ENCODE assay signal across 4 worm cellular contexts in genomic region chrV:10247673-10248239, ce11.
TF ChIP-seq lines count a peak whose summit lies in the region.

No protein-coding gene starts in this region.

TF ChIP-seq in whole organism, L1 larva, 84 proteins besides CTCF, POLR2A, EP300 and RAD21 (continues in another document):
- TF ChIP-seq ztf-11 (tag; optimal IDR thresholded peaks at IDR 0.05; lab: Kevin White, UChicago) (no peak), ceh-63 (GFP tag; optimal IDR thresholded peaks at IDR 0.05; lab: Kevin White, UChicago) (no peak), pqm-1 (tag; optimal IDR thresholded peaks at IDR 0.05; lab: Kevin White, UChicago) (no peak), ama-1 (optimal IDR thresholded peaks at IDR 0.05; lab: Kevin White, UChicago) (no peak), nhr-77 (tag; optimal IDR thresholded peaks at IDR 0.05; lab: Kevin White, UChicago) (no peak), zag-1 (tag; optimal IDR thresholded peaks at IDR 0.05; lab: Kevin White, UChicago) (no peak), dpl-1 (GFP tag; optimal IDR thresholded peaks at IDR 0.05; lab: Kevin White, UChicago) (no peak), ceh-88 (GFP tag; IDR thresholded peaks at IDR 0.05; lab: Robert Waterston, UW) (no peak), fos-1 (tag; optimal IDR thresholded peaks at IDR 0.05; lab: Kevin White, UChicago) (no peak), pax-3 (tag; optimal IDR thresholded peaks at IDR 0.05; lab: Kevin White, UChicago) (peak; percentile 17), nhr-71 (tag; optimal IDR thresholded peaks at IDR 0.05; lab: Kevin White, UChicago) (peak; percentile 18), lir-3 (tag; optimal IDR thresholded peaks at IDR 0.05; lab: Kevin White, UChicago; ENCODE audit: poor library complexity) (no peak), nhr-237 (tag; optimal IDR thresholded peaks at IDR 0.05; lab: Kevin White, UChicago) (no peak), mdl-1 (tag; optimal IDR thresholded peaks at IDR 0.05; lab: Kevin White, UChicago) (no peak), fkh-8 (tag; optimal IDR thresholded peaks at IDR 0.05; lab: Kevin White, UChicago) (peak; percentile 46), unc-30 (tag; optimal IDR thresholded peaks at IDR 0.05; lab: Kevin White, UChicago) (no peak), efl-1 (optimal IDR thresholded peaks at IDR 0.05; lab: Kevin White, UChicago) (no peak), efl-1 (GFP tag; optimal IDR thresholded peaks at IDR 0.05 in 1 of 2; lab: Kevin White, UChicago) (no peak), grh-1 (GFP tag; IDR thresholded peaks at IDR 0.05; lab: Robert Waterston, UW) (no peak), snu-23 (GFP tag; optimal IDR thresholded peaks at IDR 0.05; lab: Kevin White, UChicago) (no peak), sox-4 (tag; optimal IDR thresholded peaks at IDR 0.05; lab: Kevin White, UChicago) (no peak), ets-5 (GFP tag; IDR thresholded peaks at IDR 0.05; lab: Robert Waterston, UW) (no peak), nhr-47 (tag; optimal IDR thresholded peaks at IDR 0.05; lab: Kevin White, UChicago) (peak; percentile 31), dsc-1 (tag; optimal IDR thresholded peaks at IDR 0.05; lab: Kevin White, UChicago) (peak; percentile 69)

TF ChIP-seq in whole organism, L2 larva, 48 proteins besides CTCF, POLR2A, EP300 and RAD21:
- no peak for TF ChIP-seq egl-27 (tag; optimal IDR thresholded peaks at IDR 0.05; lab: Kevin White, UChicago)
- no peak for TF ChIP-seq ZK546.5 (tag; optimal IDR thresholded peaks at IDR 0.05; lab: Kevin White, UChicago)
- peak in 1 of 2 experiments; percentile 38 for TF ChIP-seq lsy-2 (tag; optimal IDR thresholded peaks at IDR 0.05; lab: Kevin White, UChicago)
- TF ChIP-seq lin-39 (tag; optimal IDR thresholded peaks at IDR 0.05; lab: Kevin White, UChicago) = no peak
- no peak for TF ChIP-seq nhr-12 (tag; optimal IDR thresholded peaks at IDR 0.05; lab: Kevin White, UChicago)
- TF ChIP-seq blmp-1 (tag; optimal IDR thresholded peaks at IDR 0.05; lab: Kevin White, UChicago; ENCODE audit: insufficient read depth) = no peak
- no peak for TF ChIP-seq mbf-1 (tag; optimal IDR thresholded peaks at IDR 0.05; lab: Kevin White, UChicago)
- TF ChIP-seq nhr-23 (tag; optimal IDR thresholded peaks at IDR 0.05; lab: Kevin White, UChicago) = no peak
- no peak for TF ChIP-seq zag-1 (tag; optimal IDR thresholded peaks at IDR 0.05; lab: Kevin White, UChicago)
- peak; percentile 32 for TF ChIP-seq nhr-129 (tag; optimal IDR thresholded peaks at IDR 0.05; lab: Kevin White, UChicago)
- TF ChIP-seq ztf-4 (tag; optimal IDR thresholded peaks at IDR 0.05; lab: Kevin White, UChicago) = no peak
- no peak for TF ChIP-seq lin-11 (tag; optimal IDR thresholded peaks at IDR 0.05; lab: Kevin White, UChicago)
- no peak for TF ChIP-seq gmeb-1 (tag; optimal IDR thresholded peaks at IDR 0.05; lab: Kevin White, UChicago)
- TF ChIP-seq C34F6.9 (tag; optimal IDR thresholded peaks at IDR 0.05; lab: Kevin White, UChicago) = peak; percentile 37
- TF ChIP-seq nhr-77 (tag; optimal IDR thresholded peaks at IDR 0.05; lab: Kevin White, UChicago) = no peak
- TF ChIP-seq ama-1 (optimal IDR thresholded peaks at IDR 0.05; lab: Kevin White, UChicago) = no peak
- TF ChIP-seq skn-1 (tag; optimal IDR thresholded peaks at IDR 0.05; lab: Kevin White, UChicago) = no peak
- TF ChIP-seq ztf-1 (GFP tag; conservative IDR thresholded peaks at IDR 0.05; lab: Robert Waterston, UW) = no peak
- TF ChIP-seq nhr-10 (tag; optimal IDR thresholded peaks at IDR 0.05; lab: Kevin White, UChicago) = no peak
- TF ChIP-seq nhr-11 (tag; optimal IDR thresholded peaks at IDR 0.05; lab: Kevin White, UChicago) = no peak

TF ChIP-seq in whole organism, L3 larva, 47 proteins besides CTCF, POLR2A, EP300 and RAD21:
- no peak for TF ChIP-seq nhr-11 (tag; optimal IDR thresholded peaks at IDR 0.05; lab: Kevin White, UChicago)
- TF ChIP-seq ceh-82 (tag; optimal IDR thresholded peaks at IDR 0.05; lab: Kevin White, UChicago) = no peak
- peak; percentile 75 for TF ChIP-seq ama-1 (optimal IDR thresholded peaks at IDR 0.05; lab: Kevin White, UChicago)
- no peak for TF ChIP-seq aly-2 (tag; optimal IDR thresholded peaks at IDR 0.05; lab: Kevin White, UChicago)

TF ChIP-seq in whole organism, L4 larva, 104 proteins besides CTCF, POLR2A, EP300 and RAD21:
- TF ChIP-seq dve-1 (tag; optimal IDR thresholded peaks at IDR 0.05; lab: Kevin White, UChicago; ENCODE audit: insufficient read depth) = peak; percentile 6
- no peak for TF ChIP-seq nhr-237 (tag; optimal IDR thresholded peaks at IDR 0.05; lab: Kevin White, UChicago)
- TF ChIP-seq zag-1 (tag; optimal IDR thresholded peaks at IDR 0.05; lab: Kevin White, UChicago) = no peak
- peak; percentile 13 for TF ChIP-seq nhr-28 (tag; optimal IDR thresholded peaks at IDR 0.05; lab: Kevin White, UChicago)
- peak in 1 of 2 experiments; percentile 81 for TF ChIP-seq unc-62 (GFP tag; optimal IDR thresholded peaks at IDR 0.05 in 1 of 2; lab: Kevin White, UChicago)
- no peak for TF ChIP-seq unc-62 (tag; optimal IDR thresholded peaks at IDR 0.05; lab: Kevin White, UChicago)
- peak; percentile 23 for TF ChIP-seq ama-1 (optimal IDR thresholded peaks at IDR 0.05; lab: Kevin White, UChicago)
- TF ChIP-seq aha-1 (tag; lab: Kevin White, UChicago) = peak; percentile 56
- peak in 1 of 2 experiments; percentile 25 for TF ChIP-seq lsy-2 (tag; optimal IDR thresholded peaks at IDR 0.05; lab: Kevin White, UChicago)
- TF ChIP-seq mdt-29 (GFP tag; IDR thresholded peaks at IDR 0.05; lab: Robert Waterston, UW) = no peak
- TF ChIP-seq nhr-10 (tag; optimal IDR thresholded peaks at IDR 0.05; lab: Kevin White, UChicago) = no peak
- no peak for TF ChIP-seq nhr-111 (GFP tag; optimal IDR thresholded peaks at IDR 0.05; lab: Kevin White, UChicago)
- peak; percentile 51 for TF ChIP-seq hlh-30 (tag; optimal IDR thresholded peaks at IDR 0.05; lab: Kevin White, UChicago; ENCODE audit: insufficient read depth)
- no peak for TF ChIP-seq unc-130 (GFP tag; optimal IDR thresholded peaks at IDR 0.05; lab: Kevin White, UChicago)
TF ChIP-seq in whole organism, L4 larva: peak in this region for 7.

Comparison
In these comparisons a context has a peak if more than half of its experiments do, and no peak if none do; other contexts are left out.
1. Of the 29 proteins assayed by ChIP-seq in both whole organism, L4 larva and whole organism, L1 larva: peak only in whole organism, L4 larva: aha-1, ama-1 and nhr-28; only in whole organism, L1 larva: none; in both: none; in neither: 24; mixed calls (peak in some experiments, not most) for 2.